Worm (Caenorhabditis elegans) whole organism, L4 larva: Measurements from ENCODE around the gene B0454.6.
A peak's percentile ranks its signal among the peaks of the same experiment; 100 is the strongest.

Experiments
- D1046.2 ChIP-seq: fragments of 200-800 bp; sonication (Bioruptor generic); IDR thresholded peaks from 2 replicates; pipeline ENCODE4 v1.3.6; 2022; ENCODE audit warnings: missing genetic modification characterization, missing compliant biosample characterization
- F26F4.8 ChIP-seq: fragments of 200-800 bp; sonication (Bioruptor generic); conservative IDR thresholded peaks from 2 replicates; pipeline ENCODE4 v1.3.6; 2022; ENCODE audit warnings: missing genetic modification characterization, missing compliant biosample characterization
- F37D6.2 ChIP-seq: sonication (generic microtip); optimal IDR thresholded peaks from 2 replicates; lab custom pipeline; 2016; ENCODE audit warnings: mild to moderate bottlenecking, missing genetic modification characterization, missing compliant biosample characterization
- F44E2.7 ChIP-seq: fragments of 200-800 bp; sonication (Bioruptor generic); IDR thresholded peaks from 2 replicates; pipeline ENCODE4 v2.1.2; 2022; ENCODE audit warnings: missing genetic modification characterization, missing compliant biosample characterization
- F49E8.2 ChIP-seq: sonication (generic microtip); optimal IDR thresholded peaks from 2 replicates; lab custom pipeline; 2016; ENCODE audit warnings: missing compliant biosample characterization, mild to moderate bottlenecking, missing genetic modification characterization, borderline replicate concordance
- T26A8.4 ChIP-seq: fragments of 200-800 bp; sonication (Bioruptor generic); IDR thresholded peaks from 2 replicates; pipeline ENCODE4 v1.3.6; 2022; ENCODE audit warnings: missing genetic modification characterization, missing compliant biosample characterization
- Y75B8A.6 ChIP-seq: fragments of 200-800 bp; sonication (Bioruptor generic); IDR thresholded peaks from 2 replicates; pipeline ENCODE4 v1.3.6; 2022; ENCODE audit warnings: missing genetic modification reagents, missing genetic modification characterization, missing compliant biosample characterization
- ZK337.2 ChIP-seq: fragments of 200-800 bp; sonication (Bioruptor generic); IDR thresholded peaks from 2 replicates; pipeline ENCODE4 v1.3.6; 2022; ENCODE audit warnings: missing genetic modification reagents, missing genetic modification characterization, missing compliant biosample characterization
- aha-1 ChIP-seq: fragments of 150-350 bp; peaks from one replicate; lab custom pipeline; 2014; ENCODE audit warnings: missing biosample characterization, missing genetic modification characterization
- ama-1 ChIP-seq: fragments of 150-350 bp; optimal IDR thresholded peaks from 2 replicates; lab custom pipeline; 2014; ENCODE audit warnings: inconsistent platforms, mixed read lengths
- arid-1 ChIP-seq: fragments of 200-800 bp; sonication (Bioruptor generic); conservative IDR thresholded peaks from 2 replicates; pipeline ENCODE4 v1.3.6; 2022; ENCODE audit warnings: missing genetic modification reagents, missing genetic modification characterization, missing compliant biosample characterization
- ceh-28 ChIP-seq: fragments of 150-350 bp; optimal IDR thresholded peaks from 2 replicates; lab custom pipeline; 2014; ENCODE audit warnings: missing biosample characterization, missing genetic modification reagents, missing genetic modification characterization
- ceh-32 ChIP-seq: sonication (generic microtip); optimal IDR thresholded peaks from 2 replicates; lab custom pipeline; 2016; ENCODE audit warnings: mild to moderate bottlenecking, missing genetic modification characterization, missing compliant biosample characterization; ENCODE audit not compliant: poor library complexity
- cey-2 ChIP-seq: sonication (generic microtip); optimal IDR thresholded peaks from 3 replicates; lab custom pipeline; 2017; ENCODE audit warnings: missing genetic modification characterization, mild to moderate bottlenecking, missing compliant biosample characterization, antibody characterized with exemption, borderline replicate concordance; ENCODE audit not compliant: insufficient read depth
- dmd-6 ChIP-seq: fragments of 200-800 bp; sonication (Bioruptor generic); IDR thresholded peaks from 2 replicates; pipeline ENCODE4 v1.3.6; 2022; ENCODE audit warnings: missing genetic modification reagents, missing genetic modification characterization, missing compliant biosample characterization
- dmd-8 ChIP-seq: fragments of 200-800 bp; sonication (Bioruptor generic); IDR thresholded peaks from 2 replicates; pipeline ENCODE4 v1.3.6; 2022; ENCODE audit warnings: missing genetic modification characterization, missing compliant biosample characterization
- egl-43 ChIP-seq: fragments of 200-800 bp; sonication (Bioruptor generic); IDR thresholded peaks from 2 replicates; pipeline ENCODE4 v1.3.6; 2022; ENCODE audit warnings: missing genetic modification reagents, missing genetic modification characterization, missing compliant biosample characterization
- fkh-10 ChIP-seq: fragments of 150-350 bp; optimal IDR thresholded peaks from 2 replicates; lab custom pipeline; 2014; ENCODE audit warnings: missing biosample characterization, missing genetic modification reagents, missing genetic modification characterization
- hlh-30 ChIP-seq: sonication (generic microtip); optimal IDR thresholded peaks from 2 replicates; lab custom pipeline; 2017; ENCODE audit warnings: antibody characterized with exemption, mild to moderate bottlenecking, missing genetic modification characterization, missing compliant biosample characterization; ENCODE audit not compliant: insufficient read depth
- hmg-1.1 ChIP-seq: fragments of 200-800 bp; sonication (Bioruptor generic); IDR thresholded peaks from 2 replicates; pipeline ENCODE4 v1.3.6; 2022; ENCODE audit warnings: missing genetic modification reagents, missing genetic modification characterization, missing compliant biosample characterization
- jun-1 ChIP-seq: fragments of 150-350 bp; optimal IDR thresholded peaks from 2 replicates; lab custom pipeline; 2014; ENCODE audit warnings: missing biosample characterization, missing genetic modification reagents, missing genetic modification characterization
- lin-13 ChIP-seq: fragments of 150-350 bp; optimal IDR thresholded peaks from 2 replicates; lab custom pipeline; 2014; ENCODE audit warnings: missing biosample characterization, missing genetic modification reagents, missing genetic modification characterization
- lin-15B ChIP-seq: fragments of 150-350 bp; sonication (generic microtip); optimal IDR thresholded peaks from 3 replicates; lab custom pipeline; 2014; ENCODE audit warnings: missing biosample characterization, missing genetic modification characterization
- lin-39 ChIP-seq: fragments of 150-350 bp; optimal IDR thresholded peaks from 2 replicates; lab custom pipeline; 2014; ENCODE audit warnings: missing biosample characterization, missing genetic modification reagents, missing genetic modification characterization
- mes-2 ChIP-seq: sonication (generic microtip); optimal IDR thresholded peaks from 2 replicates; lab custom pipeline; 2016; ENCODE audit warnings: missing genotype, mild to moderate bottlenecking, missing genetic modification characterization, missing compliant biosample characterization; ENCODE audit not compliant: poor library complexity, severe bottlenecking
- nhr-10 ChIP-seq: fragments of 150-350 bp; optimal IDR thresholded peaks from 2 replicates; lab custom pipeline; 2014; ENCODE audit warnings: missing biosample characterization, missing genetic modification characterization
- nhr-102 ChIP-seq: sonication (generic microtip); optimal IDR thresholded peaks from 2 replicates; lab custom pipeline; 2016; ENCODE audit warnings: mild to moderate bottlenecking, missing genetic modification characterization, moderate library complexity, missing compliant biosample characterization
- nhr-11 ChIP-seq: fragments of 150-350 bp; optimal IDR thresholded peaks from 2 replicates; lab custom pipeline; 2014; ENCODE audit warnings: missing biosample characterization, missing genetic modification characterization
- nhr-25 ChIP-seq: sonication (generic microtip); optimal IDR thresholded peaks from 2 replicates; lab custom pipeline; 2017; ENCODE audit warnings: missing genetic modification characterization, mild to moderate bottlenecking, missing compliant biosample characterization, antibody characterized with exemption, moderate library complexity, borderline replicate concordance; ENCODE audit not compliant: insufficient read depth
- nhr-28 ChIP-seq: fragments of 150-350 bp; optimal IDR thresholded peaks from 2 replicates; lab custom pipeline; 2014; ENCODE audit warnings: missing biosample characterization, missing genetic modification characterization
- nhr-42 ChIP-seq: fragments of 200-800 bp; sonication (Bioruptor generic); IDR thresholded peaks from 2 replicates; pipeline ENCODE4 v1.3.6; 2022; ENCODE audit warnings: missing genetic modification characterization, missing compliant biosample characterization
- pha-4 ChIP-seq, 2 experiments: fragments of 150-350 bp in 1 of 2; fragments of 200-800 bp in 1 of 2; sonication (Bioruptor generic) in 1 of 2; IDR thresholded peaks in 1 of 2; optimal IDR thresholded peaks in 1 of 2; 2 replicates each; pipeline versions ENCODE4 v1.3.6 to Lab custom; 2014 to 2022; ENCODE audit warnings: missing genetic modification characterization in 2 of 2, missing genetic modification reagents in 2 of 2, missing biosample characterization in 1 of 2, missing compliant biosample characterization in 1 of 2
- rbr-2 ChIP-seq: sonication (generic microtip); optimal IDR thresholded peaks from 2 replicates; lab custom pipeline; 2016; ENCODE audit warnings: missing genotype, missing genetic modification characterization, missing compliant biosample characterization
- saeg-2 ChIP-seq: fragments of 200-800 bp; sonication (Bioruptor generic); IDR thresholded peaks from 2 replicates; pipeline ENCODE4 v1.3.6; 2022; ENCODE audit warnings: missing genetic modification reagents, missing genetic modification characterization, missing compliant biosample characterization
- sdz-12 ChIP-seq: fragments of 200-800 bp; sonication (Bioruptor generic); optimal IDR thresholded peaks from 2 replicates; lab custom pipeline; 2018; ENCODE audit warnings: mild to moderate bottlenecking, missing genetic modification characterization, missing compliant biosample characterization
- set-16 ChIP-seq: fragments of 200-800 bp; sonication (Bioruptor generic); IDR thresholded peaks from 2 replicates; pipeline ENCODE4 v1.3.6; 2022; ENCODE audit warnings: missing genetic modification reagents, missing genetic modification characterization, missing compliant biosample characterization
- skn-1 ChIP-seq: fragments of 150-350 bp; optimal IDR thresholded peaks from 2 replicates; lab custom pipeline; 2014; ENCODE audit warnings: missing biosample characterization, missing genetic modification characterization
- snpc-4 ChIP-seq: fragments of 150-350 bp; optimal IDR thresholded peaks from 2 replicates; lab custom pipeline; 2014; ENCODE audit warnings: missing biosample characterization, missing genetic modification characterization
- spr-1 ChIP-seq: sonication (generic microtip); optimal IDR thresholded peaks from 2 replicates; lab custom pipeline; 2016; ENCODE audit warnings: mild to moderate bottlenecking, missing genetic modification characterization, missing compliant biosample characterization
- tra-1 ChIP-seq: fragments of 200-800 bp; sonication (Bioruptor generic); IDR thresholded peaks from 2 replicates; pipeline ENCODE4 v1.3.6; 2022; ENCODE audit warnings: missing genetic modification reagents, missing genetic modification characterization, missing compliant biosample characterization
- zip-11 ChIP-seq: fragments of 200-800 bp; sonication (Bioruptor generic); IDR thresholded peaks from 2 replicates; pipeline ENCODE4 v1.3.6; 2022; ENCODE audit warnings: missing genetic modification characterization, missing compliant biosample characterization

B0454.6 gene

ce11 chrII:3055531-3055930, 23.0 kb downstream of the B0454.6 start (continued):
- TF ChIP-seq ZK337.2 (GFP tag; lab: Robert Waterston, UW) = no peak
- peak; percentile 74 for TF ChIP-seq hlh-30 (tag; lab: Kevin White, UChicago)
- no peak for TF ChIP-seq T26A8.4 (GFP tag; lab: Robert Waterston, UW)
- TF ChIP-seq egl-43 (GFP tag; lab: Robert Waterston, UW) = peak; percentile 50; the same call in 1 of the 2 replicates
- TF ChIP-seq snpc-4 = no peak
- no peak for TF ChIP-seq D1046.2 (GFP tag; lab: Robert Waterston, UW)
- TF ChIP-seq lin-13 (GFP tag; lab: Kevin White, UChicago) = peak; percentile 46
- no peak for TF ChIP-seq nhr-42
- peak; percentile 12; the same call in 1 of the 2 replicates for TF ChIP-seq dmd-6 (GFP tag; lab: Robert Waterston, UW)
- no peak for TF ChIP-seq arid-1 (GFP tag; lab: Robert Waterston, UW)
- TF ChIP-seq fkh-10 (GFP tag; lab: Kevin White, UChicago) = no peak
- TF ChIP-seq dmd-8 (GFP tag; lab: Robert Waterston, UW) = no peak
- TF ChIP-seq lin-15B = no peak

DNA sequence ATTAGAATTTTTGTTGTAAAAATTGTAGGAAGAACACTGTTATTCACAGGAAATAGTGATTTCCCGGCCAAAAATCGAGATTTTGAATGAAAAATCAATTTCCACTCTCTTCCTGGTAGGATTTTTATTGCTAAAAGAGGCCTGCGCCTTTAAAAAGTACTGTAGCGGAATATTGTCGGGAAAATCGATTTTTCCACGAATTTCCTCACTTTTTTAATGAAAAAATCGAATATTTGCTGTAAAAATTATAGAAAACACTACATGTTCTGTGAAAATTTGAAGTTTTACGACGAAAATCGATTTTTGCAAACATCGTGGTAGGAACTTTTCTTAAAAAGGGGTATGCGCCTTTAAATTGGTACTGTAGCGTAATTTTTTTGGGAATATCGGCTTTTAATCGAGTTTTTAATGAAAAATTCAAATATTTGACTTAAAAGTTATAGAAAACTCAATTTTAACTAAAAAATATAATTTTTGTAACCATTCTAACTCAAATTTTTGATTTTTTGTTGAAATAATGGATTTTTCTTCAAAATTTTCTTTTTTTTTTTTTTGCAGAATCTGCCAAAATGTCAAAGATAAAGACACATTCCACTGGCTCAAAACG, 23.8 kb downstream of the B0454.6 start, which contains the start of gene lin-8:
Gene lin-8, plus strand, starts transcription at position 557 of the 607 bp plus-strand sequence.
- TF ChIP-seq saeg-2 (GFP tag; lab: Robert Waterston, UW) (no peak), F49E8.2 (tag; lab: Kevin White, UChicago) (peak; percentile 59)

- TF ChIP-seq spr-1 (tag; lab: Kevin White, UChicago) = no peak
These were observed 28.2 kb downstream of the B0454.6 start, which contains the start of gene Y25C1A.6 for ce11 chrII:3060782-3061181. Gene Y25C1A.6 (plus strand): TSS chrII:3061082.

DNA sequence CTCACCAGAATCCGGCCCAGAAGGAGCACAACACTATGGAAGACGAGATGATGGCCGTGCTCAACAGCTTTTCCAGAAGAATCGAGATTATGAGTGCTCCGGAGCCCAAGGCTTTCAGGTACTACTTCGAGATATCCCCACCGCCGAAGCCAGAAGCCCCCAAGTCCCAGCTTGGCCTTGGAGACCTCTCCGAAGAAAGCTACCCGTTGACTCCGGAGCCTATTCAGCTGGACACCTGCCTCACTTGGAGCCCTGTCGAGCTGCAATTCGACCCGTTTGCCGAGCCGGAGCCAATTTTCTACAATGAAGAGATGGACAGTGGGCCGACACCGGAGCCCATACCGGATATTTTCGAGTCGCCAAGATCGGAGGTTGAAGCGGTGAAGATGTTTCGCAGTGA, 29.0 kb downstream of the B0454.6 start:
- TF ChIP-seq rbr-2 (tag; lab: Kevin White, UChicago) (no peak), ceh-28 (tag; lab: Kevin White, UChicago) (no peak), skn-1 (no peak), sdz-12 (GFP tag; lab: Kevin White, UChicago) (peak; percentile 19), set-16 (GFP tag; lab: Robert Waterston, UW) (peak; percentile 83), aha-1 (no peak), ceh-32 (tag; lab: Kevin White, UChicago) (no peak), zip-11 (GFP tag; lab: Robert Waterston, UW) (no peak), nhr-102 (tag; lab: Kevin White, UChicago) (no peak)

ce11 chrII:3062222-3062621, 29.6 kb downstream of the B0454.6 start:
- TF ChIP-seq rbr-2 (tag; lab: Kevin White, UChicago) (no peak), nhr-25 (tag; lab: Kevin White, UChicago) (no peak), F37D6.2 (tag; lab: Kevin White, UChicago) (no peak), nhr-42 (peak; percentile 72; the same call in 1 of the 2 replicates), tra-1 (GFP tag; lab: Robert Waterston, UW) (peak; percentile 67; the same call in 1 of the 2 replicates), hmg-1.1 (peak; percentile 50), Y75B8A.6 (0 out of 2 replicates have a peak, but pooled peaks have one; percentile 44), ceh-28 (tag; lab: Kevin White, UChicago) (peak; percentile 79), nhr-28 (tag; lab: Kevin White, UChicago) (peak; percentile 21), T26A8.4 (GFP tag; lab: Robert Waterston, UW) (peak; percentile 59), lin-39 (tag; lab: Kevin White, UChicago) (no peak), F26F4.8 (GFP tag; lab: Robert Waterston, UW) (peak; percentile 62; the same call in 1 of the 2 replicates), mes-2 (tag; lab: Kevin White, UChicago) (peak; percentile 69), pha-4 (GFP tag; IDR thresholded peaks at IDR 0.05; lab: Robert Waterston, UW) (peak; percentile 75; the same call in 1 of the 2 replicates), pha-4 (tag; optimal IDR thresholded peaks at IDR 0.05; lab: Kevin White, UChicago) (no peak), jun-1 (tag; lab: Kevin White, UChicago) (no peak), ama-1 (no peak), ZK337.2 (GFP tag; lab: Robert Waterston, UW) (no peak), nhr-10 (no peak), fkh-10 (GFP tag; lab: Kevin White, UChicago) (no peak), F44E2.7 (GFP tag; lab: Robert Waterston, UW) (peak; percentile 98), cey-2 (tag; lab: Kevin White, UChicago) (no peak), nhr-11 (tag; lab: Kevin White, UChicago) (no peak)
